Fruit fly (Drosophila melanogaster) whole organism, prepupa: ENCODE data around the gene alpha-Est3.
A peak's percentile ranks its signal among the peaks of the same experiment; 100 is the strongest.

Experiments
- Blimp-1 ChIP-seq: fragments of 200-800 bp; sonication (Bioruptor generic); optimal IDR thresholded peaks from 3 replicates; lab custom pipeline; 2017; ENCODE audit warnings: missing biosample characterization, missing genetic modification characterization, mild to moderate bottlenecking, moderate library complexity, missing genetic modification reagents
- CG10631 ChIP-seq: fragments of 200-800 bp; sonication (Bioruptor generic); optimal IDR thresholded peaks from 2 replicates; lab custom pipeline; 2016; ENCODE audit warnings: missing biosample characterization, missing genetic modification characterization
- CG10669 ChIP-seq: fragments of 200-800 bp; sonication (Bioruptor generic); optimal IDR thresholded peaks from 3 replicates; lab custom pipeline; 2018; ENCODE audit warnings: missing biosample characterization, mild to moderate bottlenecking, missing genetic modification characterization, moderate library complexity
- CG11294 ChIP-seq: fragments of 200-800 bp; sonication (Bioruptor generic); IDR thresholded peaks from 2 replicates; pipeline ENCODE4 v1.3.6; 2022; ENCODE audit warnings: missing biosample characterization, missing genetic modification characterization
- CG11762 ChIP-seq: fragments of 200-800 bp; sonication (Bioruptor generic); optimal IDR thresholded peaks from 3 replicates; lab custom pipeline; 2016; ENCODE audit warnings: missing biosample characterization, missing genetic modification characterization; ENCODE audit not compliant: insufficient read depth
- CG15336 ChIP-seq: fragments of 200-800 bp; sonication (Bioruptor generic); IDR thresholded peaks from 2 replicates; pipeline ENCODE4 v1.3.6; 2022; ENCODE audit warnings: missing biosample characterization, missing genetic modification characterization
- CG1621 ChIP-seq: fragments of 200-800 bp; sonication (Bioruptor generic); optimal IDR thresholded peaks from 3 replicates; lab custom pipeline; 2018; ENCODE audit warnings: missing biosample characterization, mild to moderate bottlenecking, missing genetic modification characterization
- CG3032 ChIP-seq: fragments of 200-800 bp; optimal IDR thresholded peaks from 2 replicates; lab custom pipeline; 2019; ENCODE audit warnings: missing biosample characterization, mild to moderate bottlenecking, missing genetic modification characterization, moderate library complexity
- CG31627 ChIP-seq: fragments of 200-800 bp; sonication (Bioruptor generic); optimal IDR thresholded peaks from 3 replicates; lab custom pipeline; 2016; ENCODE audit warnings: missing biosample characterization, missing genetic modification characterization
- CG32006 ChIP-seq: fragments of 200-800 bp; sonication (Bioruptor generic); optimal IDR thresholded peaks from 3 replicates; lab custom pipeline; 2017; ENCODE audit warnings: missing biosample characterization, mild to moderate bottlenecking, missing genetic modification characterization
- CG34406 ChIP-seq: fragments of 200-800 bp; sonication (Bioruptor generic); optimal IDR thresholded peaks from 3 replicates; lab custom pipeline; 2016; ENCODE audit warnings: missing biosample characterization, missing genetic modification characterization
- CG3919 ChIP-seq: fragments of 200-800 bp; sonication (Bioruptor generic); optimal IDR thresholded peaks from 3 replicates; lab custom pipeline; 2016; ENCODE audit warnings: missing biosample characterization, missing genetic modification characterization
- CG4318 ChIP-seq: fragments of 200-800 bp; sonication (Bioruptor generic); optimal IDR thresholded peaks from 3 replicates; lab custom pipeline; 2017; ENCODE audit warnings: missing biosample characterization, mild to moderate bottlenecking, missing genetic modification characterization
- CG6276 ChIP-seq: fragments of 200-800 bp; sonication (Bioruptor generic); optimal IDR thresholded peaks from 2 replicates; lab custom pipeline; 2017; ENCODE audit warnings: missing biosample characterization, mild to moderate bottlenecking, missing genetic modification characterization
- CG6792 ChIP-seq: fragments of 200-800 bp; sonication (Bioruptor generic); optimal IDR thresholded peaks from 3 replicates; lab custom pipeline; 2016; ENCODE audit warnings: missing biosample characterization, missing genetic modification characterization
- CG6808 ChIP-seq: fragments of 200-800 bp; sonication (Bioruptor generic); optimal IDR thresholded peaks from 3 replicates; lab custom pipeline; 2017; ENCODE audit warnings: missing biosample characterization, missing genetic modification characterization, mild to moderate bottlenecking, moderate library complexity, missing genetic modification reagents
- CG6854 ChIP-seq: fragments of 200-800 bp; sonication (Bioruptor generic); optimal IDR thresholded peaks from 2 replicates; lab custom pipeline; 2017; ENCODE audit warnings: missing biosample characterization, mild to moderate bottlenecking, missing genetic modification characterization
- CG7368 ChIP-seq: fragments of 200-800 bp; sonication (Bioruptor generic); optimal IDR thresholded peaks from 3 replicates; lab custom pipeline; 2016; ENCODE audit warnings: missing biosample characterization, missing genetic modification characterization
- CG8119 ChIP-seq: fragments of 200-800 bp; sonication (Bioruptor generic); IDR thresholded peaks from 3 replicates; pipeline ENCODE4 v1.3.6; 2022; ENCODE audit warnings: missing biosample characterization, missing genetic modification characterization
- CG8632 ChIP-seq: fragments of 200-800 bp; sonication (Bioruptor generic); optimal IDR thresholded peaks from 3 replicates; lab custom pipeline; 2016; ENCODE audit warnings: missing biosample characterization, missing genetic modification characterization
- CG9139 ChIP-seq: fragments of 200-800 bp; sonication (Bioruptor generic); optimal IDR thresholded peaks from 3 replicates; lab custom pipeline; 2017; ENCODE audit warnings: missing biosample characterization, mild to moderate bottlenecking, missing genetic modification characterization
- Eip75B ChIP-seq: fragments of 200-800 bp; sonication (Bioruptor generic); optimal IDR thresholded peaks from 3 replicates; lab custom pipeline; 2016; ENCODE audit warnings: missing biosample characterization, missing genetic modification characterization
- Eip78C ChIP-seq: fragments of 200-800 bp; sonication (Bioruptor generic); peaks from one replicate; lab custom pipeline; 2016; ENCODE audit warnings: missing biosample characterization, missing genetic modification characterization
- Eip93F ChIP-seq: fragments of 200-800 bp; sonication (Bioruptor generic); optimal IDR thresholded peaks from 2 replicates; lab custom pipeline; 2016; ENCODE audit warnings: missing biosample characterization, mild to moderate bottlenecking, missing genetic modification characterization
- Ets21C ChIP-seq: fragments of 200-800 bp; sonication (Bioruptor generic); optimal IDR thresholded peaks from 3 replicates; lab custom pipeline; 2016; ENCODE audit warnings: missing biosample characterization, missing genetic modification characterization
- Ets96B ChIP-seq: fragments of 200-800 bp; optimal IDR thresholded peaks from 2 replicates; lab custom pipeline; 2019; ENCODE audit warnings: missing biosample characterization, mild to moderate bottlenecking, missing genetic modification characterization, moderate library complexity
- Gug ChIP-seq: fragments of 200-800 bp; sonication (Bioruptor generic); IDR thresholded peaks from 2 replicates; pipeline ENCODE4 v1.3.6; 2022; ENCODE audit warnings: missing biosample characterization, missing genetic modification characterization
- Hr38 ChIP-seq: sonication (Bioruptor generic); optimal IDR thresholded peaks from 2 replicates; lab custom pipeline; 2016; ENCODE audit warnings: missing biosample characterization, missing genetic modification characterization
- Hr39 ChIP-seq: fragments of 200-800 bp; sonication (Bioruptor generic); optimal IDR thresholded peaks from 2 replicates; lab custom pipeline; 2016; ENCODE audit warnings: missing biosample characterization, missing genetic modification characterization
- Lpt ChIP-seq: fragments of 200-800 bp; sonication (Bioruptor generic); optimal IDR thresholded peaks from 3 replicates; lab custom pipeline; 2016; ENCODE audit warnings: missing biosample characterization, missing genetic modification characterization
- OdsH ChIP-seq: fragments of 200-800 bp; sonication (Bioruptor generic); optimal IDR thresholded peaks from 3 replicates; lab custom pipeline; 2016; ENCODE audit warnings: missing biosample characterization, missing genetic modification characterization
- Smox ChIP-seq: fragments of 200-800 bp; sonication (Bioruptor generic); optimal IDR thresholded peaks from 3 replicates; lab custom pipeline; 2016; ENCODE audit warnings: missing biosample characterization, missing genetic modification characterization
- Sox102F ChIP-seq: fragments of 200-800 bp; sonication (Bioruptor generic); optimal IDR thresholded peaks from 2 replicates; lab custom pipeline; 2016; ENCODE audit warnings: missing biosample characterization, mild to moderate bottlenecking, missing genetic modification characterization
- Sox14 ChIP-seq: fragments of 200-800 bp; sonication (Bioruptor generic); optimal IDR thresholded peaks from 3 replicates; lab custom pipeline; 2016; ENCODE audit warnings: missing biosample characterization, missing genetic modification characterization
- achi ChIP-seq: fragments of 200-800 bp; sonication (Bioruptor generic); optimal IDR thresholded peaks from 3 replicates; lab custom pipeline; 2016; ENCODE audit warnings: missing biosample characterization, missing genetic modification characterization
- acj6 ChIP-seq: fragments of 200-800 bp; sonication (Bioruptor generic); optimal IDR thresholded peaks from 3 replicates; lab custom pipeline; 2016; ENCODE audit warnings: missing biosample characterization, missing genetic modification characterization
- cyc ChIP-seq: fragments of 200-800 bp; sonication (Bioruptor generic); optimal IDR thresholded peaks from 3 replicates; lab custom pipeline; 2016; ENCODE audit warnings: missing biosample characterization, missing genetic modification characterization
- dac ChIP-seq: fragments of 200-800 bp; sonication (Bioruptor generic); optimal IDR thresholded peaks from 2 replicates; lab custom pipeline; 2017; ENCODE audit warnings: missing biosample characterization, mild to moderate bottlenecking, missing genetic modification characterization
- dsx ChIP-seq: fragments of 200-800 bp; optimal IDR thresholded peaks from 3 replicates; lab custom pipeline; 2019; ENCODE audit warnings: missing biosample characterization, mild to moderate bottlenecking, missing genetic modification characterization, moderate library complexity; ENCODE audit not compliant: poor library complexity, severe bottlenecking
- eg ChIP-seq: fragments of 200-800 bp; sonication (Bioruptor generic); IDR thresholded peaks from 3 replicates; pipeline ENCODE4 v1.3.6; 2022; ENCODE audit warnings: missing biosample characterization, missing genetic modification characterization
- esn ChIP-seq: fragments of 200-800 bp; sonication (Bioruptor generic); optimal IDR thresholded peaks from 2 replicates; lab custom pipeline; 2016; ENCODE audit warnings: missing biosample characterization, mild to moderate bottlenecking, missing genetic modification characterization, moderate library complexity
- fd59A ChIP-seq: fragments of 200-800 bp; sonication (Bioruptor generic); optimal IDR thresholded peaks from 2 replicates; lab custom pipeline; 2017; ENCODE audit warnings: missing biosample characterization, mild to moderate bottlenecking, missing genetic modification characterization, missing genetic modification reagents
- fd85E ChIP-seq: fragments of 200-800 bp; sonication (Bioruptor generic); optimal IDR thresholded peaks from 3 replicates; lab custom pipeline; 2016; ENCODE audit warnings: missing biosample characterization, missing genetic modification characterization
- lz ChIP-seq: fragments of 200-800 bp; sonication (Bioruptor generic); optimal IDR thresholded peaks from 3 replicates; lab custom pipeline; 2016; ENCODE audit warnings: missing biosample characterization, missing genetic modification characterization
- net ChIP-seq: fragments of 200-800 bp; sonication (Bioruptor generic); optimal IDR thresholded peaks from 3 replicates; lab custom pipeline; 2016; ENCODE audit warnings: missing biosample characterization, missing genetic modification characterization
- pdm3 ChIP-seq: fragments of 200-800 bp; sonication (Bioruptor generic); optimal IDR thresholded peaks from 3 replicates; lab custom pipeline; 2016; ENCODE audit warnings: missing biosample characterization, missing genetic modification characterization
- salr ChIP-seq, 2 experiments: fragments of 200-800 bp; sonication (Bioruptor generic); optimal IDR thresholded peaks; 3 replicates each; lab custom pipeline; 2016 to 2018; ENCODE audit warnings: missing biosample characterization in 2 of 2, missing genetic modification characterization in 2 of 2, mild to moderate bottlenecking in 1 of 2
- spab ChIP-seq: fragments of 200-800 bp; sonication (Bioruptor generic); optimal IDR thresholded peaks from 2 replicates; lab custom pipeline; 2017; ENCODE audit warnings: missing biosample characterization, mild to moderate bottlenecking, missing genetic modification characterization, missing genetic modification reagents
- ss ChIP-seq, 2 experiments: fragments of 200-800 bp; sonication (Bioruptor generic); optimal IDR thresholded peaks; 2 replicates in 1 of 2; 3 replicates in 1 of 2; lab custom pipeline; 2017 to 2018; ENCODE audit warnings: mild to moderate bottlenecking in 2 of 2, missing biosample characterization in 2 of 2, missing genetic modification characterization in 2 of 2, moderate library complexity in 1 of 2
- svp ChIP-seq: fragments of 200-800 bp; sonication (Bioruptor generic); peaks from one replicate; lab custom pipeline; 2016; ENCODE audit warnings: missing biosample characterization, missing genetic modification characterization
- topi ChIP-seq: fragments of 200-800 bp; sonication (Bioruptor generic); optimal IDR thresholded peaks from 3 replicates; lab custom pipeline; 2016; ENCODE audit warnings: missing biosample characterization, missing genetic modification characterization
- vri ChIP-seq: fragments of 200-800 bp; sonication (Bioruptor generic); optimal IDR thresholded peaks from 3 replicates; lab custom pipeline; 2016; ENCODE audit warnings: missing biosample characterization, mild to moderate bottlenecking, missing genetic modification characterization

alpha-Est3 gene

dm6 chr3R:7490884-7491283, 50.5 kb downstream of the alpha-Est3 start:
- peak; percentile 81 for TF ChIP-seq achi (GFP tag; lab: Kevin White, UChicago)
- TF ChIP-seq dac, result peak; percentile 44
- peak; percentile 26 for TF ChIP-seq vri (GFP tag; lab: Kevin White, UChicago)
- TF ChIP-seq fd59A (GFP tag; lab: Kevin White, UChicago), result peak; percentile 27
- TF ChIP-seq CG32006 (GFP tag; lab: Kevin White, UChicago), result peak; percentile 95
- TF ChIP-seq CG10669 (GFP tag; lab: Kevin White, UChicago), result peak; percentile 45
- TF ChIP-seq CG6276 (GFP tag; lab: Kevin White, UChicago), result peak; percentile 84
- peak; percentile 47 for TF ChIP-seq dsx (GFP tag; lab: Kevin White, UChicago)
- TF ChIP-seq topi (GFP tag; lab: Kevin White, UChicago), result peak; percentile 79
- TF ChIP-seq Smox (GFP tag; lab: Kevin White, UChicago), result peak; percentile 78
- TF ChIP-seq OdsH, result peak; percentile 89
- TF ChIP-seq CG3919 (GFP tag; lab: Kevin White, UChicago), result peak; percentile 75
- peak; percentile 85 for TF ChIP-seq acj6 (GFP tag; lab: Kevin White, UChicago)
- TF ChIP-seq pdm3 (GFP tag; lab: Kevin White, UChicago), result peak; percentile 84
- peak; percentile 42 for TF ChIP-seq CG6808 (GFP tag; lab: Kevin White, UChicago)
- TF ChIP-seq CG4318 (GFP tag; lab: Kevin White, UChicago), result peak; percentile 88
- TF ChIP-seq fd85E (GFP tag; lab: Kevin White, UChicago), result no peak
- TF ChIP-seq lz, result peak; percentile 70
- peak; percentile 45 for TF ChIP-seq Sox102F
- TF ChIP-seq CG6854 (GFP tag; lab: Kevin White, UChicago), result peak; percentile 15
- peak in 1 of 2 experiments; percentile 87 for TF ChIP-seq salr (GFP tag; optimal IDR thresholded peaks at IDR 0.05; lab: Kevin White, UChicago)
- TF ChIP-seq ss (GFP tag; optimal IDR thresholded peaks at IDR 0.05; lab: Kevin White, UChicago), result peak in 1 of 2 experiments; percentile 60
- no peak for TF ChIP-seq CG9139 (GFP tag; lab: Kevin White, UChicago)
- TF ChIP-seq Eip75B (GFP tag; lab: Kevin White, UChicago), result peak; percentile 51
- peak; percentile 69 for TF ChIP-seq CG3032 (tag; lab: Kevin White, UChicago)
- peak; percentile 81 for TF ChIP-seq CG34406
- TF ChIP-seq eg, result peak; percentile 76
- peak; percentile 83 for TF ChIP-seq CG15336 (GFP tag; lab: Robert Waterston, UW)
- peak; percentile 60 for TF ChIP-seq CG7368 (GFP tag; lab: Kevin White, UChicago)
- TF ChIP-seq CG11294 (GFP tag; lab: Robert Waterston, UW), result peak; percentile 40
- TF ChIP-seq CG1621 (tag; lab: Kevin White, UChicago), result no peak
- TF ChIP-seq Gug (GFP tag; lab: Robert Waterston, UW), result peak; percentile 71
- no peak for TF ChIP-seq Eip93F
- no peak for TF ChIP-seq Hr38 (GFP tag; lab: Kevin White, UChicago)
- peak; percentile 88 for TF ChIP-seq esn (GFP tag; lab: Kevin White, UChicago)
- TF ChIP-seq Sox14 (GFP tag; lab: Kevin White, UChicago), result peak; percentile 71
- peak; percentile 74 for TF ChIP-seq Hr39 (GFP tag; lab: Kevin White, UChicago)
- peak; percentile 56 for TF ChIP-seq Lpt (GFP tag; lab: Kevin White, UChicago)
- peak; percentile 55 for TF ChIP-seq Ets21C (GFP tag; lab: Kevin White, UChicago)
- peak; percentile 79 for TF ChIP-seq CG10631 (GFP tag; lab: Kevin White, UChicago)
- peak; percentile 81 for TF ChIP-seq net (GFP tag; lab: Kevin White, UChicago)
- peak; percentile 61 for TF ChIP-seq cyc
- peak; percentile 78 for TF ChIP-seq CG11762
- TF ChIP-seq CG6792 (GFP tag; lab: Kevin White, UChicago), result peak; percentile 69
- TF ChIP-seq Ets96B (tag; lab: Kevin White, UChicago), result peak; percentile 65
- TF ChIP-seq spab (GFP tag; lab: Kevin White, UChicago), result peak; percentile 46
- peak; percentile 86 for TF ChIP-seq CG8119 (GFP tag; lab: Robert Waterston, UW)
- TF ChIP-seq Eip78C (GFP tag; lab: Kevin White, UChicago), result peak; percentile 97
- peak; percentile 78 for TF ChIP-seq CG8632 (GFP tag; lab: Kevin White, UChicago)
- TF ChIP-seq CG31627 (GFP tag; lab: Kevin White, UChicago), result peak; percentile 72
- TF ChIP-seq Blimp-1 (GFP tag; lab: Kevin White, UChicago), result peak; percentile 29
- TF ChIP-seq svp (GFP tag; lab: Kevin White, UChicago), result peak; percentile 88
